Worm (Caenorhabditis elegans) whole organism, L3 larva: Measurements from ENCODE around the gene C29H12.2.

Experiments used
- hmg-11 ChIP-seq: sonication (generic microtip); optimal IDR thresholded peaks from 2 replicates; lab custom pipeline; 2016; ENCODE audit warnings: missing genetic modification characterization, missing compliant biosample characterization
- lin-39 ChIP-seq: fragments of 150-350 bp; optimal IDR thresholded peaks from 2 replicates; lab custom pipeline; 2018; ENCODE audit warnings: missing biosample characterization, missing genetic modification reagents, missing genetic modification characterization
- nfya-1 ChIP-seq: sonication (generic microtip); optimal IDR thresholded peaks from 2 replicates; lab custom pipeline; 2017; ENCODE audit warnings: missing genetic modification characterization, mild to moderate bottlenecking, missing compliant biosample characterization, antibody characterized with exemption, moderate library complexity; ENCODE audit not compliant: insufficient read depth
- nhr-23 ChIP-seq: fragments of 150-350 bp; optimal IDR thresholded peaks from 2 replicates; lab custom pipeline; 2014; ENCODE audit warnings: missing biosample characterization, missing genetic modification reagents, missing genetic modification characterization
- unc-39 ChIP-seq: sonication (generic microtip); optimal IDR thresholded peaks from 4 replicates; lab custom pipeline; 2017; ENCODE audit warnings: missing biosample characterization, missing genetic modification characterization

The C29H12.2 gene

ce11 chrII:6175027-6175426 is 51.4 kb downstream of the C29H12.2 start:
- no peak for TF ChIP-seq unc-39 (tag; lab: Kevin White, UChicago)
- peak; percentile 26 for TF ChIP-seq nfya-1 (tag; lab: Kevin White, UChicago)
- peak; percentile 31 for TF ChIP-seq lin-39 (tag; lab: Kevin White, UChicago)
- peak; percentile 20 for TF ChIP-seq hmg-11 (tag; lab: Kevin White, UChicago)
- no peak for TF ChIP-seq nhr-23 (tag; lab: Kevin White, UChicago)
- TF ChIP-seq, all 47 proteins: peak for 3
